Worm (Caenorhabditis elegans) whole organism, L4 larva: ENCODE data around the gene glb-21.

ENCODE experiments used
- D1046.2 ChIP-seq: fragments of 200-800 bp; sonication (Bioruptor generic); IDR thresholded peaks from 2 replicates; pipeline ENCODE4 v1.3.6; 2022; ENCODE audit warnings: missing genetic modification characterization, missing compliant biosample characterization
- F37D6.2 ChIP-seq: sonication (generic microtip); optimal IDR thresholded peaks from 2 replicates; lab custom pipeline; 2016; ENCODE audit warnings: mild to moderate bottlenecking, missing genetic modification characterization, missing compliant biosample characterization
- Y75B8A.6 ChIP-seq: fragments of 200-800 bp; sonication (Bioruptor generic); IDR thresholded peaks from 2 replicates; pipeline ENCODE4 v1.3.6; 2022; ENCODE audit warnings: missing genetic modification reagents, missing genetic modification characterization, missing compliant biosample characterization
- ZK546.5 ChIP-seq, 2 experiments: sonication (generic microtip); optimal IDR thresholded peaks; 2 replicates each; lab custom pipeline; 2017; ENCODE audit warnings: missing biosample characterization in 2 of 2, missing genetic modification characterization in 2 of 2
- aha-1 ChIP-seq: fragments of 150-350 bp; peaks from one replicate; lab custom pipeline; 2014; ENCODE audit warnings: missing biosample characterization, missing genetic modification characterization
- ama-1 ChIP-seq: fragments of 150-350 bp; optimal IDR thresholded peaks from 2 replicates; lab custom pipeline; 2014; ENCODE audit warnings: inconsistent platforms, mixed read lengths
- arid-1 ChIP-seq: fragments of 200-800 bp; sonication (Bioruptor generic); conservative IDR thresholded peaks from 2 replicates; pipeline ENCODE4 v1.3.6; 2022; ENCODE audit warnings: missing genetic modification reagents, missing genetic modification characterization, missing compliant biosample characterization
- attf-4 ChIP-seq: sonication (generic microtip); optimal IDR thresholded peaks from 3 replicates; lab custom pipeline; 2017; ENCODE audit warnings: missing biosample characterization, missing genetic modification characterization
- ceh-44 ChIP-seq: fragments of 200-800 bp; sonication (Bioruptor generic); IDR thresholded peaks from 2 replicates; pipeline ENCODE4 v1.3.6; 2022; ENCODE audit warnings: missing genetic modification reagents, missing genetic modification characterization, missing compliant biosample characterization
- ceh-62 ChIP-seq: sonication (generic microtip); optimal IDR thresholded peaks from 2 replicates; lab custom pipeline; 2017; ENCODE audit warnings: missing biosample characterization, missing genetic modification characterization
- ceh-82 ChIP-seq: sonication (generic microtip); optimal IDR thresholded peaks from 2 replicates; lab custom pipeline; 2017; ENCODE audit warnings: missing biosample characterization, missing genetic modification characterization
- cey-2 ChIP-seq: sonication (generic microtip); optimal IDR thresholded peaks from 3 replicates; lab custom pipeline; 2017; ENCODE audit warnings: missing genetic modification characterization, mild to moderate bottlenecking, missing compliant biosample characterization, antibody characterized with exemption, borderline replicate concordance; ENCODE audit not compliant: insufficient read depth
- daf-16 ChIP-seq, 3 experiments: sonication (generic microtip); optimal IDR thresholded peaks; 2 replicates each; lab custom pipeline; 2016 to 2017; ENCODE audit warnings: missing genetic modification characterization in 3 of 3, missing genetic modification reagents in 3 of 3, mild to moderate bottlenecking in 2 of 3, missing compliant biosample characterization in 2 of 3, missing biosample characterization in 1 of 3, moderate library complexity in 1 of 3
- daf-19 ChIP-seq: fragments of 200-800 bp; sonication (Bioruptor generic); conservative IDR thresholded peaks from 2 replicates; pipeline ENCODE4 v1.3.6; 2022; ENCODE audit warnings: missing genetic modification characterization, missing compliant biosample characterization
- daf-8 ChIP-seq: fragments of 200-800 bp; sonication (Bioruptor generic); IDR thresholded peaks from 2 replicates; pipeline ENCODE4 v1.3.6; 2022; ENCODE audit warnings: missing genetic modification characterization, missing compliant biosample characterization
- dmd-6 ChIP-seq: fragments of 200-800 bp; sonication (Bioruptor generic); IDR thresholded peaks from 2 replicates; pipeline ENCODE4 v1.3.6; 2022; ENCODE audit warnings: missing genetic modification reagents, missing genetic modification characterization, missing compliant biosample characterization
- dve-1 ChIP-seq: sonication (generic microtip); optimal IDR thresholded peaks from 2 replicates; lab custom pipeline; 2017; ENCODE audit warnings: antibody characterized with exemption, mild to moderate bottlenecking, missing genetic modification characterization, missing compliant biosample characterization; ENCODE audit not compliant: insufficient read depth
- egl-27 ChIP-seq: sonication (generic microtip); optimal IDR thresholded peaks from 3 replicates; lab custom pipeline; 2017; ENCODE audit warnings: missing biosample characterization, missing genetic modification reagents, missing genetic modification characterization
- egl-43 ChIP-seq: fragments of 200-800 bp; sonication (Bioruptor generic); IDR thresholded peaks from 2 replicates; pipeline ENCODE4 v1.3.6; 2022; ENCODE audit warnings: missing genetic modification reagents, missing genetic modification characterization, missing compliant biosample characterization
- fos-1 ChIP-seq: fragments of 150-350 bp; optimal IDR thresholded peaks from 2 replicates; lab custom pipeline; 2014; ENCODE audit warnings: missing biosample characterization, missing genetic modification characterization
- hlh-11 ChIP-seq: fragments of 200-800 bp; sonication (Bioruptor generic); optimal IDR thresholded peaks from 2 replicates; lab custom pipeline; 2018; ENCODE audit warnings: mild to moderate bottlenecking, missing genetic modification characterization, missing compliant biosample characterization
- hmg-1.1 ChIP-seq: fragments of 200-800 bp; sonication (Bioruptor generic); IDR thresholded peaks from 2 replicates; pipeline ENCODE4 v1.3.6; 2022; ENCODE audit warnings: missing genetic modification reagents, missing genetic modification characterization, missing compliant biosample characterization
- lim-7 ChIP-seq: fragments of 200-800 bp; sonication (Bioruptor generic); IDR thresholded peaks from 2 replicates; pipeline ENCODE4 v1.3.6; 2022; ENCODE audit warnings: missing genetic modification characterization, missing compliant biosample characterization
- lin-1 ChIP-seq: fragments of 200-800 bp; sonication (Bioruptor generic); IDR thresholded peaks from 2 replicates; pipeline ENCODE4 v1.3.6; 2022; ENCODE audit warnings: missing genetic modification reagents, missing genetic modification characterization, missing compliant biosample characterization
- lin-15B ChIP-seq: fragments of 150-350 bp; sonication (generic microtip); optimal IDR thresholded peaks from 3 replicates; lab custom pipeline; 2014; ENCODE audit warnings: missing biosample characterization, missing genetic modification characterization
- lin-38 ChIP-seq: fragments of 200-800 bp; sonication (Bioruptor generic); IDR thresholded peaks from 2 replicates; pipeline ENCODE4 v1.3.6; 2022; ENCODE audit warnings: missing genetic modification reagents, missing genetic modification characterization, missing compliant biosample characterization
- madf-5 ChIP-seq, 2 experiments: fragments of 200-800 bp; sonication (Bioruptor generic); IDR thresholded peaks; 2 replicates each; pipeline ENCODE4 v1.3.6; 2022; ENCODE audit warnings: missing compliant biosample characterization in 2 of 2, missing genetic modification characterization in 2 of 2
- madf-9 ChIP-seq: fragments of 200-800 bp; sonication (Bioruptor generic); conservative IDR thresholded peaks from 2 replicates; pipeline ENCODE4 v1.3.6; 2022; ENCODE audit warnings: missing genetic modification reagents, missing genetic modification characterization, missing compliant biosample characterization
- mdt-29 ChIP-seq: fragments of 200-800 bp; sonication (Bioruptor generic); IDR thresholded peaks from 2 replicates; pipeline ENCODE4 v1.3.6; 2022; ENCODE audit warnings: missing genetic modification reagents, missing genetic modification characterization, missing compliant biosample characterization
- mep-1 ChIP-seq: fragments of 150-350 bp; sonication (generic microtip); optimal IDR thresholded peaks from 3 replicates; lab custom pipeline; 2014; ENCODE audit warnings: missing biosample characterization, missing genetic modification characterization
- mes-2 ChIP-seq: sonication (generic microtip); optimal IDR thresholded peaks from 2 replicates; lab custom pipeline; 2016; ENCODE audit warnings: missing genotype, mild to moderate bottlenecking, missing genetic modification characterization, missing compliant biosample characterization; ENCODE audit not compliant: poor library complexity, severe bottlenecking
- mxl-3 ChIP-seq: fragments of 200-800 bp; sonication (Bioruptor generic); optimal IDR thresholded peaks from 2 replicates; lab custom pipeline; 2018; ENCODE audit warnings: mild to moderate bottlenecking, missing genetic modification characterization, missing compliant biosample characterization
- nhr-102 ChIP-seq: sonication (generic microtip); optimal IDR thresholded peaks from 2 replicates; lab custom pipeline; 2016; ENCODE audit warnings: mild to moderate bottlenecking, missing genetic modification characterization, moderate library complexity, missing compliant biosample characterization
- nhr-11 ChIP-seq: fragments of 150-350 bp; optimal IDR thresholded peaks from 2 replicates; lab custom pipeline; 2014; ENCODE audit warnings: missing biosample characterization, missing genetic modification characterization
- nhr-25 ChIP-seq: sonication (generic microtip); optimal IDR thresholded peaks from 2 replicates; lab custom pipeline; 2017; ENCODE audit warnings: missing genetic modification characterization, mild to moderate bottlenecking, missing compliant biosample characterization, antibody characterized with exemption, moderate library complexity, borderline replicate concordance; ENCODE audit not compliant: insufficient read depth
- nhr-48 ChIP-seq: sonication (generic microtip); optimal IDR thresholded peaks from 2 replicates; lab custom pipeline; 2016; ENCODE audit warnings: mild to moderate bottlenecking, missing genetic modification characterization, missing compliant biosample characterization
- nhr-77 ChIP-seq: fragments of 150-350 bp; optimal IDR thresholded peaks from 2 replicates; lab custom pipeline; 2014; ENCODE audit warnings: missing biosample characterization, missing genetic modification characterization
- pha-4 ChIP-seq, 2 experiments: fragments of 150-350 bp in 1 of 2; fragments of 200-800 bp in 1 of 2; sonication (Bioruptor generic) in 1 of 2; IDR thresholded peaks in 1 of 2; optimal IDR thresholded peaks in 1 of 2; 2 replicates each; pipeline versions ENCODE4 v1.3.6 to Lab custom; 2014 to 2022; ENCODE audit warnings: missing genetic modification characterization in 2 of 2, missing genetic modification reagents in 2 of 2, missing biosample characterization in 1 of 2, missing compliant biosample characterization in 1 of 2
- saeg-2 ChIP-seq: fragments of 200-800 bp; sonication (Bioruptor generic); IDR thresholded peaks from 2 replicates; pipeline ENCODE4 v1.3.6; 2022; ENCODE audit warnings: missing genetic modification reagents, missing genetic modification characterization, missing compliant biosample characterization
- sdz-12 ChIP-seq: fragments of 200-800 bp; sonication (Bioruptor generic); optimal IDR thresholded peaks from 2 replicates; lab custom pipeline; 2018; ENCODE audit warnings: mild to moderate bottlenecking, missing genetic modification characterization, missing compliant biosample characterization
- skn-1 ChIP-seq: fragments of 150-350 bp; optimal IDR thresholded peaks from 2 replicates; lab custom pipeline; 2014; ENCODE audit warnings: missing biosample characterization, missing genetic modification characterization
- snpc-1.2 ChIP-seq: fragments of 200-800 bp; sonication (Bioruptor generic); IDR thresholded peaks from 2 replicates; pipeline ENCODE4 v1.3.6; 2022; ENCODE audit warnings: missing genetic modification reagents, missing genetic modification characterization, missing compliant biosample characterization
- tra-1 ChIP-seq: fragments of 200-800 bp; sonication (Bioruptor generic); IDR thresholded peaks from 2 replicates; pipeline ENCODE4 v1.3.6; 2022; ENCODE audit warnings: missing genetic modification reagents, missing genetic modification characterization, missing compliant biosample characterization
- unc-62 ChIP-seq, 3 experiments: fragments of 150-350 bp in 1 of 3; sonication (generic microtip); optimal IDR thresholded peaks in 2 of 3; peaks in 1 of 3; 1 replicate in 1 of 3; 2 replicates in 2 of 3; lab custom pipeline; 2014 to 2017; ENCODE audit warnings: missing biosample characterization in 3 of 3, missing genetic modification characterization in 3 of 3, missing genetic modification reagents in 3 of 3, missing genotype in 1 of 3
- vab-7 ChIP-seq: fragments of 200-800 bp; sonication (Bioruptor generic); IDR thresholded peaks from 2 replicates; pipeline ENCODE4 v1.3.6; 2022; ENCODE audit warnings: missing genetic modification reagents, missing genetic modification characterization, missing compliant biosample characterization
- zag-1 ChIP-seq: fragments of 150-350 bp; optimal IDR thresholded peaks from 2 replicates; lab custom pipeline; 2014; ENCODE audit warnings: missing biosample characterization, missing genetic modification characterization
- zip-11 ChIP-seq: fragments of 200-800 bp; sonication (Bioruptor generic); IDR thresholded peaks from 2 replicates; pipeline ENCODE4 v1.3.6; 2022; ENCODE audit warnings: missing genetic modification characterization, missing compliant biosample characterization
- zip-2 ChIP-seq: fragments of 150-350 bp; optimal IDR thresholded peaks from 2 replicates; lab custom pipeline; 2014; ENCODE audit warnings: missing biosample characterization, missing genetic modification characterization

Gene glb-21

ce11 chrIV:10699660-10700059, 11.9 kb downstream of the glb-21 start, which contains the start of gene R102.11:
TSS of gene R102.11 (minus strand) at chrIV:10699760.
- TF ChIP-seq F37D6.2 (tag; lab: Kevin White, UChicago) = no peak
- no peak for TF ChIP-seq daf-19 (GFP tag; lab: Robert Waterston, UW)
- TF ChIP-seq egl-27 = no peak
- TF ChIP-seq nhr-102 (tag; lab: Kevin White, UChicago) = no peak
- TF ChIP-seq mes-2 (tag; lab: Kevin White, UChicago) = no peak
- no peak for TF ChIP-seq attf-4 (tag; lab: Kevin White, UChicago)
- TF ChIP-seq snpc-1.2 (GFP tag; lab: Robert Waterston, UW) = no peak
- no peak for TF ChIP-seq ama-1 (lab: Kevin White, UChicago)
- no peak for TF ChIP-seq daf-16 (GFP tag; optimal IDR thresholded peaks at IDR 0.05; lab: Kevin White, UChicago)
- no peak for TF ChIP-seq daf-16 (tag; optimal IDR thresholded peaks at IDR 0.05; lab: Kevin White, UChicago)
- no peak for TF ChIP-seq ceh-62
- TF ChIP-seq unc-62 (GFP tag; optimal IDR thresholded peaks at IDR 0.05 in 1 of 2; lab: Kevin White, UChicago) = no peak
- TF ChIP-seq unc-62 (tag; optimal IDR thresholded peaks at IDR 0.05; lab: Kevin White, UChicago) = no peak
- no peak for TF ChIP-seq mep-1 (tag; lab: Kevin White, UChicago)
- no peak for TF ChIP-seq arid-1 (GFP tag; lab: Robert Waterston, UW)
- TF ChIP-seq lin-38 (GFP tag; lab: Robert Waterston, UW) = no peak
- no peak for TF ChIP-seq vab-7 (GFP tag; lab: Robert Waterston, UW)
- TF ChIP-seq madf-5 (GFP tag; IDR thresholded peaks at IDR 0.05; lab: Robert Waterston, UW) = no peak
- TF ChIP-seq daf-8 = no peak
- TF ChIP-seq ZK546.5 (tag; optimal IDR thresholded peaks at IDR 0.05; lab: Kevin White, UChicago) = no peak
- no peak for TF ChIP-seq hmg-1.1 (GFP tag; lab: Robert Waterston, UW)

ce11 chrIV:10699000-10699399, 12.6 kb downstream of the glb-21 start:
- no peak for TF ChIP-seq lin-1 (GFP tag; lab: Robert Waterston, UW)
- no peak for TF ChIP-seq skn-1 (tag; lab: Kevin White, UChicago)
- TF ChIP-seq zag-1 (tag; lab: Kevin White, UChicago) = no peak
- TF ChIP-seq lim-7 (GFP tag; lab: Robert Waterston, UW) = no peak
- no peak for TF ChIP-seq mdt-29 (GFP tag; lab: Robert Waterston, UW)
- no peak for TF ChIP-seq zip-2 (tag; lab: Kevin White, UChicago)
- no peak for TF ChIP-seq pha-4 (GFP tag; IDR thresholded peaks at IDR 0.05; lab: Robert Waterston, UW)
- no peak for TF ChIP-seq pha-4 (tag; optimal IDR thresholded peaks at IDR 0.05; lab: Kevin White, UChicago)
- TF ChIP-seq D1046.2 (GFP tag; lab: Robert Waterston, UW) = no peak
- no peak for TF ChIP-seq nhr-48 (tag; lab: Kevin White, UChicago)
- no peak for TF ChIP-seq madf-9
- no peak for TF ChIP-seq nhr-77 (tag; lab: Kevin White, UChicago)
- no peak for TF ChIP-seq ceh-82
- TF ChIP-seq lin-15B (tag; lab: Kevin White, UChicago) = no peak
- no peak for TF ChIP-seq ceh-44 (GFP tag; lab: Robert Waterston, UW)
- TF ChIP-seq fos-1 (tag; lab: Kevin White, UChicago) = no peak
- TF ChIP-seq zip-11 = no peak
- no peak for TF ChIP-seq sdz-12 (GFP tag; lab: Kevin White, UChicago)
- TF ChIP-seq Y75B8A.6 (GFP tag; lab: Robert Waterston, UW) = no peak
- TF ChIP-seq hmg-1.1 (GFP tag; lab: Robert Waterston, UW) = no peak
- no peak for TF ChIP-seq ceh-62
- no peak for TF ChIP-seq saeg-2 (GFP tag; lab: Robert Waterston, UW)
- TF ChIP-seq nhr-11 (tag; lab: Kevin White, UChicago) = no peak
- no peak for TF ChIP-seq egl-43 (GFP tag; lab: Robert Waterston, UW)
- TF ChIP-seq nhr-102 (tag; lab: Kevin White, UChicago) = no peak
- TF ChIP-seq cey-2 (tag; lab: Kevin White, UChicago) = no peak
- no peak for TF ChIP-seq tra-1 (GFP tag; lab: Robert Waterston, UW)
- TF ChIP-seq mxl-3 (GFP tag; lab: Kevin White, UChicago) = no peak
- TF ChIP-seq nhr-25 (tag; lab: Kevin White, UChicago) = no peak
- TF ChIP-seq dmd-6 (GFP tag; lab: Robert Waterston, UW) = peak; percentile 20; the same call in 1 of the 2 replicates
- TF ChIP-seq dve-1 (tag; lab: Kevin White, UChicago) = peak; percentile 18
- TF ChIP-seq aha-1 (tag; lab: Kevin White, UChicago) = peak; percentile 86
- TF ChIP-seq ama-1 (lab: Kevin White, UChicago) = no peak
- TF ChIP-seq hlh-11 (tag; lab: Kevin White, UChicago) = no peak
